Worm (Caenorhabditis elegans) whole organism, L2 larva: Measurements from ENCODE around the gene fox-1.

Source experiments
- C34F6.9 ChIP-seq: fragments of 150-350 bp; optimal IDR thresholded peaks from 2 replicates; lab custom pipeline; 2014; ENCODE audit warnings: missing biosample characterization, missing genetic modification characterization
- F13H6.1 ChIP-seq: sonication (generic microtip); optimal IDR thresholded peaks from 2 replicates; lab custom pipeline; 2016; ENCODE audit warnings: missing genetic modification characterization, missing compliant biosample characterization
- R02D3.7 ChIP-seq: fragments of 150-350 bp; optimal IDR thresholded peaks from 2 replicates; lab custom pipeline; 2014; ENCODE audit warnings: missing biosample characterization, missing genetic modification characterization
- Y55F3AM.14 ChIP-seq: fragments of 200-800 bp; sonication (Bioruptor generic); optimal IDR thresholded peaks from 2 replicates; lab custom pipeline; 2018; ENCODE audit warnings: mild to moderate bottlenecking, missing genetic modification characterization, missing compliant biosample characterization
- ZK546.5 ChIP-seq: sonication (generic microtip); optimal IDR thresholded peaks from 2 replicates; lab custom pipeline; 2017; ENCODE audit warnings: missing biosample characterization, missing genetic modification characterization
- aly-2 ChIP-seq: fragments of 150-350 bp; optimal IDR thresholded peaks from 2 replicates; lab custom pipeline; 2014; ENCODE audit warnings: missing biosample characterization, missing genetic modification characterization
- ama-1 ChIP-seq: fragments of 150-350 bp; optimal IDR thresholded peaks from 2 replicates; lab custom pipeline; 2018; ENCODE audit warnings: inconsistent platforms
- blmp-1 ChIP-seq: sonication (generic microtip); optimal IDR thresholded peaks from 2 replicates; lab custom pipeline; 2017; ENCODE audit warnings: missing genetic modification characterization, mild to moderate bottlenecking, missing compliant biosample characterization, antibody characterized with exemption, moderate library complexity; ENCODE audit not compliant: insufficient read depth
- ceh-16 ChIP-seq: fragments of 150-350 bp; optimal IDR thresholded peaks from 2 replicates; lab custom pipeline; 2014; ENCODE audit warnings: missing biosample characterization, missing genetic modification characterization
- ceh-82 ChIP-seq: fragments of 150-350 bp; optimal IDR thresholded peaks from 2 replicates; lab custom pipeline; 2014; ENCODE audit warnings: missing biosample characterization, missing genetic modification characterization
- crh-2 ChIP-seq: sonication (generic microtip); optimal IDR thresholded peaks from 2 replicates; lab custom pipeline; 2017; ENCODE audit warnings: missing biosample characterization, missing genetic modification characterization
- egl-27 ChIP-seq: sonication (generic microtip); optimal IDR thresholded peaks from 3 replicates; lab custom pipeline; 2017; ENCODE audit warnings: missing biosample characterization, missing genetic modification reagents, missing genetic modification characterization
- elt-1 ChIP-seq: fragments of 150-350 bp; optimal IDR thresholded peaks from 2 replicates; lab custom pipeline; 2014; ENCODE audit warnings: missing biosample characterization, missing genetic modification characterization
- elt-3 ChIP-seq: sonication (generic microtip); optimal IDR thresholded peaks from 2 replicates; lab custom pipeline; 2017; ENCODE audit warnings: missing biosample characterization, missing genetic modification characterization
- fos-1 ChIP-seq: fragments of 150-350 bp; optimal IDR thresholded peaks from 2 replicates; lab custom pipeline; 2014; ENCODE audit warnings: missing biosample characterization, missing genetic modification characterization
- lin-39 ChIP-seq: fragments of 150-350 bp; optimal IDR thresholded peaks from 2 replicates; lab custom pipeline; 2014; ENCODE audit warnings: missing biosample characterization, missing genetic modification reagents, missing genetic modification characterization
- lsy-2 ChIP-seq, 2 experiments: fragments of 150-350 bp in 1 of 2; sonication (generic microtip) in 1 of 2; optimal IDR thresholded peaks; 2 replicates each; lab custom pipeline; 2014 to 2017; ENCODE audit warnings: missing biosample characterization in 2 of 2, missing genetic modification characterization in 2 of 2
- mab-5 ChIP-seq: fragments of 150-350 bp; optimal IDR thresholded peaks from 2 replicates; lab custom pipeline; 2014; ENCODE audit warnings: missing biosample characterization, missing genetic modification characterization
- mbf-1 ChIP-seq: sonication (generic microtip); optimal IDR thresholded peaks from 2 replicates; lab custom pipeline; 2017; ENCODE audit warnings: missing biosample characterization, missing genetic modification characterization
- mdl-1 ChIP-seq, 2 experiments: fragments of 150-350 bp in 1 of 2; sonication (generic microtip) in 1 of 2; optimal IDR thresholded peaks; 2 replicates each; lab custom pipeline; 2017; ENCODE audit warnings: missing biosample characterization in 2 of 2, missing genetic modification characterization in 2 of 2
- nhr-11 ChIP-seq: fragments of 150-350 bp; optimal IDR thresholded peaks from 2 replicates; lab custom pipeline; 2014; ENCODE audit warnings: missing biosample characterization, missing genetic modification characterization
- nhr-129 ChIP-seq: fragments of 150-350 bp; optimal IDR thresholded peaks from 2 replicates; lab custom pipeline; 2014; ENCODE audit warnings: missing biosample characterization, missing genetic modification characterization
- nhr-23 ChIP-seq: fragments of 150-350 bp; optimal IDR thresholded peaks from 2 replicates; lab custom pipeline; 2014; ENCODE audit warnings: missing biosample characterization, missing genetic modification reagents, missing genetic modification characterization
- nhr-237 ChIP-seq: fragments of 150-350 bp; optimal IDR thresholded peaks from 2 replicates; lab custom pipeline; 2014; ENCODE audit warnings: missing biosample characterization, missing genetic modification characterization
- nhr-6 ChIP-seq: fragments of 150-350 bp; optimal IDR thresholded peaks from 2 replicates; lab custom pipeline; 2014; ENCODE audit warnings: missing biosample characterization, missing genetic modification characterization
- peb-1 ChIP-seq: fragments of 150-350 bp; optimal IDR thresholded peaks from 2 replicates; lab custom pipeline; 2014; ENCODE audit warnings: missing biosample characterization, missing genetic modification characterization
- sem-4 ChIP-seq: fragments of 150-350 bp; optimal IDR thresholded peaks from 2 replicates; lab custom pipeline; 2014; ENCODE audit warnings: missing biosample characterization, missing genetic modification reagents, missing genetic modification characterization
- skn-1 ChIP-seq: sonication (generic microtip); optimal IDR thresholded peaks from 2 replicates; lab custom pipeline; 2017; ENCODE audit warnings: missing biosample characterization, missing genetic modification characterization
- sma-3 ChIP-seq: sonication (generic microtip); optimal IDR thresholded peaks from 2 replicates; lab custom pipeline; 2016; ENCODE audit warnings: missing genetic modification reagents, missing genetic modification characterization, missing compliant biosample characterization
- sma-9 ChIP-seq, 2 experiments: fragments of 150-350 bp in 1 of 2; sonication (generic microtip) in 1 of 2; optimal IDR thresholded peaks; 2 replicates each; lab custom pipeline; 2014 to 2016; ENCODE audit warnings: missing genetic modification characterization in 2 of 2, mild to moderate bottlenecking in 1 of 2, missing biosample characterization in 1 of 2, missing compliant biosample characterization in 1 of 2, missing genetic modification reagents in 1 of 2, moderate library complexity in 1 of 2
- snpc-4 ChIP-seq: fragments of 150-350 bp; optimal IDR thresholded peaks from 2 replicates; lab custom pipeline; 2014; ENCODE audit warnings: missing biosample characterization, missing genetic modification characterization
- unc-39 ChIP-seq: fragments of 150-350 bp; optimal IDR thresholded peaks from 2 replicates; lab custom pipeline; 2014; ENCODE audit warnings: missing biosample characterization, missing genetic modification characterization
- unc-55 ChIP-seq: fragments of 150-350 bp; sonication (generic microtip); optimal IDR thresholded peaks from 3 replicates; lab custom pipeline; 2014; ENCODE audit warnings: missing biosample characterization, missing genetic modification reagents, missing genetic modification characterization
- ztf-4 ChIP-seq: fragments of 150-350 bp; optimal IDR thresholded peaks from 2 replicates; lab custom pipeline; 2014; ENCODE audit warnings: missing biosample characterization, missing genetic modification characterization

The fox-1 gene

ce11 chrX:2413277-2413676 is 46.4 kb downstream of the fox-1 start, which contains the start of gene hlh-15:
hlh-15 (minus strand) TSS chrX:2413377.
- TF ChIP-seq unc-39 (tag; lab: Kevin White, UChicago): no peak
- TF ChIP-seq unc-55 (GFP tag; lab: Kevin White, UChicago): no peak
- TF ChIP-seq snpc-4 (tag; lab: Kevin White, UChicago): no peak
- no peak for TF ChIP-seq ceh-16 (tag; lab: Kevin White, UChicago)
- no peak for TF ChIP-seq ztf-4 (tag; lab: Kevin White, UChicago)
- TF ChIP-seq blmp-1 (tag; lab: Kevin White, UChicago): no peak
- no peak for TF ChIP-seq ceh-82 (tag; lab: Kevin White, UChicago)
- TF ChIP-seq F13H6.1 (tag; lab: Kevin White, UChicago): no peak
- TF ChIP-seq sma-3: no peak
- no peak for TF ChIP-seq lsy-2 (tag; optimal IDR thresholded peaks at IDR 0.05; lab: Kevin White, UChicago)
- no peak for TF ChIP-seq elt-3
- TF ChIP-seq nhr-129 (tag; lab: Kevin White, UChicago): no peak
- no peak for TF ChIP-seq mdl-1 (tag; optimal IDR thresholded peaks at IDR 0.05; lab: Kevin White, UChicago)
- TF ChIP-seq skn-1 (tag; lab: Kevin White, UChicago): no peak
- no peak for TF ChIP-seq aly-2 (tag; lab: Kevin White, UChicago)

ce11 chrX:2410978-2411377 is 48.7 kb downstream of the fox-1 start:
- TF ChIP-seq C34F6.9 (tag; lab: Kevin White, UChicago) (no peak), aly-2 (tag; lab: Kevin White, UChicago) (no peak), mbf-1 (tag; lab: Kevin White, UChicago) (no peak), skn-1 (tag; lab: Kevin White, UChicago) (no peak), fos-1 (tag; lab: Kevin White, UChicago) (peak; percentile 80), sma-9 (GFP tag; optimal IDR thresholded peaks at IDR 0.05; lab: Kevin White, UChicago) (peak; percentile 44), sma-9 (tag; optimal IDR thresholded peaks at IDR 0.05; lab: Kevin White, UChicago) (no peak)

- TF ChIP-seq egl-27 (tag; lab: Kevin White, UChicago) (no peak), nhr-23 (tag; lab: Kevin White, UChicago) (no peak), nhr-129 (tag; lab: Kevin White, UChicago) (no peak), nhr-6 (tag; lab: Kevin White, UChicago) (no peak), R02D3.7 (no peak), ama-1 (no peak), nhr-237 (tag; lab: Kevin White, UChicago) (no peak), peb-1 (tag; lab: Kevin White, UChicago) (no peak), elt-1 (tag; lab: Kevin White, UChicago) (no peak), blmp-1 (tag; lab: Kevin White, UChicago) (no peak), Y55F3AM.14 (no peak), ZK546.5 (tag; lab: Kevin White, UChicago) (no peak)
Measured at ce11 chrX:2409243-2409741, 50.4 kb downstream of the fox-1 start, which contains the start of the genes C43H6.12 and trpp-12. C43H6.12 (plus strand) TSS chrX:2409607. trpp-12 (plus strand) TSS chrX:2409691.

ce11 chrX:2407167-2407566 is 52.5 kb downstream of the fox-1 start, which contains the start of gene mtpn-1:
mtpn-1 (plus strand) TSS chrX:2407467.
- TF ChIP-seq lin-39 (no peak), blmp-1 (tag; lab: Kevin White, UChicago) (no peak), mbf-1 (tag; lab: Kevin White, UChicago) (no peak), ztf-4 (tag; lab: Kevin White, UChicago) (no peak), sem-4 (tag; lab: Kevin White, UChicago) (no peak), ceh-16 (tag; lab: Kevin White, UChicago) (no peak), crh-2 (tag; lab: Kevin White, UChicago) (no peak), snpc-4 (tag; lab: Kevin White, UChicago) (no peak), mab-5 (tag; lab: Kevin White, UChicago) (no peak), nhr-11 (tag; lab: Kevin White, UChicago) (no peak), R02D3.7 (no peak)

ce11 chrX:2403724-2404123 is 56.0 kb downstream of the fox-1 start, which contains the start of gene C43H6.4:
C43H6.4 (plus strand) TSS chrX:2404024.
- TF ChIP-seq fos-1 (tag; lab: Kevin White, UChicago) (no peak), ceh-82 (tag; lab: Kevin White, UChicago) (no peak), ceh-16 (tag; lab: Kevin White, UChicago) (no peak), aly-2 (tag; lab: Kevin White, UChicago) (no peak), egl-27 (tag; lab: Kevin White, UChicago) (no peak), mbf-1 (tag; lab: Kevin White, UChicago) (no peak), R02D3.7 (no peak), snpc-4 (tag; lab: Kevin White, UChicago) (no peak)
- TF ChIP-seq, all 48 proteins: peak for 0
